Fruit fly (Drosophila melanogaster) whole organism, embryonic: ENCODE results near the gene CG18788.
A peak's percentile ranks its signal among the peaks of the same experiment; 100 is the strongest.

Experiments
- Abd-B ChIP-seq: fragments of 200-800 bp; sonication (Bioruptor generic); optimal IDR thresholded peaks from 2 replicates; lab custom pipeline; 2018; ENCODE audit warnings: missing biosample characterization, mild to moderate bottlenecking, missing genetic modification characterization, moderate library complexity
- Blimp-1 ChIP-seq: fragments of 200-800 bp; sonication (Bioruptor generic); optimal IDR thresholded peaks from 3 replicates; lab custom pipeline; 2018; ENCODE audit warnings: missing biosample characterization, missing genetic modification characterization, mild to moderate bottlenecking, moderate library complexity, missing genetic modification reagents
- CG10543 ChIP-seq: fragments of 200-800 bp; sonication (Bioruptor generic); optimal IDR thresholded peaks from 3 replicates; lab custom pipeline; 2017; ENCODE audit warnings: missing biosample characterization, mild to moderate bottlenecking, missing genetic modification characterization, moderate library complexity
- CG12769 ChIP-seq: fragments of 200-800 bp; sonication (Bioruptor generic); optimal IDR thresholded peaks from 2 replicates; lab custom pipeline; 2019; ENCODE audit warnings: missing biosample characterization, mild to moderate bottlenecking, missing genetic modification characterization, moderate library complexity
- CG15269 ChIP-seq: fragments of 200-800 bp; sonication (Bioruptor generic); optimal IDR thresholded peaks from 2 replicates; lab custom pipeline; 2018; ENCODE audit warnings: missing biosample characterization, mild to moderate bottlenecking, missing genetic modification characterization, moderate library complexity
- CG15601 ChIP-seq: fragments of 200-800 bp; sonication (Bioruptor generic); optimal IDR thresholded peaks from 3 replicates; lab custom pipeline; 2019; ENCODE audit warnings: missing biosample characterization, mild to moderate bottlenecking, missing genetic modification characterization, moderate library complexity
- CG17361 ChIP-seq: fragments of 200-800 bp; sonication (Bioruptor generic); IDR thresholded peaks from 3 replicates; pipeline ENCODE4 v1.3.6; 2022; ENCODE audit warnings: missing biosample characterization, missing genetic modification characterization
- CG1832 ChIP-seq: fragments of 200-800 bp; sonication (Bioruptor generic); optimal IDR thresholded peaks from 2 replicates; lab custom pipeline; 2017; ENCODE audit warnings: missing biosample characterization, mild to moderate bottlenecking, missing genetic modification characterization, inconsistent platforms
- CG18476 ChIP-seq: fragments of 200-800 bp; sonication (Bioruptor generic); optimal IDR thresholded peaks from 2 replicates; lab custom pipeline; 2016; ENCODE audit warnings: missing biosample characterization, mild to moderate bottlenecking, missing genetic modification characterization
- CG18599 ChIP-seq: fragments of 200-800 bp; sonication (Bioruptor generic); optimal IDR thresholded peaks from 3 replicates; lab custom pipeline; 2017; ENCODE audit warnings: missing biosample characterization, missing genetic modification characterization, mild to moderate bottlenecking, moderate library complexity, missing genetic modification reagents
- CG3407 ChIP-seq: fragments of 200-800 bp; sonication (Bioruptor generic); optimal IDR thresholded peaks from 2 replicates; lab custom pipeline; 2018; ENCODE audit warnings: missing biosample characterization, mild to moderate bottlenecking, missing genetic modification characterization
- CG34376 ChIP-seq: fragments of 200-800 bp; sonication (Bioruptor generic); optimal IDR thresholded peaks from 2 replicates; lab custom pipeline; 2018; ENCODE audit warnings: missing biosample characterization, mild to moderate bottlenecking, missing genetic modification characterization
- CG5180 ChIP-seq: fragments of 200-800 bp; sonication (Bioruptor generic); optimal IDR thresholded peaks from 3 replicates; lab custom pipeline; 2017; ENCODE audit warnings: missing biosample characterization, missing genetic modification characterization, mild to moderate bottlenecking, moderate library complexity, missing genetic modification reagents
- CG7987 ChIP-seq: fragments of 200-800 bp; sonication (Bioruptor generic); optimal IDR thresholded peaks from 2 replicates; lab custom pipeline; 2018; ENCODE audit warnings: missing biosample characterization, mild to moderate bottlenecking, missing genetic modification characterization, moderate library complexity
- CG8359 ChIP-seq: fragments of 200-800 bp; sonication (Bioruptor generic); optimal IDR thresholded peaks from 2 replicates; lab custom pipeline; 2017; ENCODE audit warnings: missing biosample characterization, mild to moderate bottlenecking, missing genetic modification characterization, borderline replicate concordance
- CG8478 ChIP-seq: fragments of >200 bp; optimal IDR thresholded peaks from 2 replicates; lab custom pipeline; 2018
- CG9817 ChIP-seq: fragments of 200-800 bp; sonication (Bioruptor generic); optimal IDR thresholded peaks from 2 replicates; lab custom pipeline; 2018; ENCODE audit warnings: missing biosample characterization, mild to moderate bottlenecking, missing genetic modification characterization, moderate library complexity
- CrebB ChIP-seq: fragments of 200-800 bp; sonication (Bioruptor generic); optimal IDR thresholded peaks from 3 replicates; lab custom pipeline; 2018; ENCODE audit warnings: missing biosample characterization, mild to moderate bottlenecking, missing genetic modification characterization
- Deaf1 ChIP-seq: fragments of 200-800 bp; optimal IDR thresholded peaks from 3 replicates; lab custom pipeline; 2019; ENCODE audit warnings: missing biosample characterization, mild to moderate bottlenecking, missing genetic modification characterization, moderate library complexity
- Fer1 ChIP-seq: fragments of 200-800 bp; sonication (Bioruptor generic); optimal IDR thresholded peaks from 2 replicates; lab custom pipeline; 2017; ENCODE audit warnings: missing biosample characterization, mild to moderate bottlenecking, missing genetic modification characterization
- HLH3B ChIP-seq: fragments of 200-800 bp; sonication (Bioruptor generic); IDR thresholded peaks from 2 replicates; pipeline ENCODE4 v1.3.6; 2022; ENCODE audit warnings: missing biosample characterization, missing genetic modification characterization
- HLHmδ ChIP-seq: fragments of 200-800 bp; sonication (Bioruptor generic); optimal IDR thresholded peaks from 2 replicates; lab custom pipeline; 2018; ENCODE audit warnings: missing biosample characterization, mild to moderate bottlenecking, missing genetic modification characterization, moderate library complexity
- HmgZ ChIP-seq: fragments of 200-800 bp; sonication (Bioruptor generic); optimal IDR thresholded peaks from 2 replicates; lab custom pipeline; 2018; ENCODE audit warnings: missing biosample characterization, mild to moderate bottlenecking, missing genetic modification characterization
- Hmr ChIP-seq: fragments of 200-800 bp; sonication (Bioruptor generic); optimal IDR thresholded peaks from 3 replicates; lab custom pipeline; 2017; ENCODE audit warnings: mild to moderate bottlenecking, missing biosample characterization, missing genetic modification reagents, missing genetic modification characterization
- Hr3 ChIP-seq: fragments of 200-800 bp; sonication (Bioruptor generic); optimal IDR thresholded peaks from 3 replicates; lab custom pipeline; 2016; ENCODE audit warnings: missing biosample characterization, missing genetic modification characterization
- Hr78 ChIP-seq, 2 experiments: fragments of 200-800 bp in 1 of 2; fragments of >200 bp in 1 of 2; sonication (Bioruptor generic) in 1 of 2; optimal IDR thresholded peaks; 2 replicates each; lab custom pipeline; 2017 to 2019; ENCODE audit warnings: missing biosample characterization in 2 of 2, missing genetic modification characterization in 2 of 2, mild to moderate bottlenecking in 1 of 2, moderate library complexity in 1 of 2
- Lhr ChIP-seq: fragments of 200-800 bp; sonication (Bioruptor generic); optimal IDR thresholded peaks from 3 replicates; lab custom pipeline; 2017; ENCODE audit warnings: mild to moderate bottlenecking, missing biosample characterization, missing genetic modification reagents, missing genetic modification characterization
- MBD-R2 ChIP-seq: fragments of 200-800 bp; sonication (Bioruptor generic); IDR thresholded peaks from 2 replicates; pipeline ENCODE4 v1.3.6; 2022; ENCODE audit warnings: missing biosample characterization, missing genetic modification characterization
- Med ChIP-seq: fragments of 200-800 bp; sonication (Bioruptor generic); peaks from one replicate; lab custom pipeline; 2016; ENCODE audit warnings: missing biosample characterization, missing genetic modification characterization, mild to moderate bottlenecking, inconsistent platforms, moderate library complexity
- Nf-YB ChIP-seq: fragments of 200-800 bp; sonication (Bioruptor generic); optimal IDR thresholded peaks from 3 replicates; lab custom pipeline; 2019; ENCODE audit warnings: missing biosample characterization, mild to moderate bottlenecking, missing genetic modification characterization, moderate library complexity
- Nf-YC ChIP-seq: fragments of 200-800 bp; optimal IDR thresholded peaks from 3 replicates; lab custom pipeline; 2019; ENCODE audit warnings: missing biosample characterization, mild to moderate bottlenecking, missing genetic modification characterization, moderate library complexity
- NfI ChIP-seq: fragments of 200-800 bp; sonication (Bioruptor generic); optimal IDR thresholded peaks from 3 replicates; lab custom pipeline; 2018; ENCODE audit warnings: missing biosample characterization, mild to moderate bottlenecking, missing genetic modification characterization, moderate library complexity
- TFAM ChIP-seq: fragments of 200-800 bp; sonication (Bioruptor generic); optimal IDR thresholded peaks from 2 replicates; lab custom pipeline; 2017; ENCODE audit warnings: missing biosample characterization, missing genetic modification characterization, inconsistent platforms
- Vsx1 ChIP-seq: fragments of 200-800 bp; sonication (Bioruptor generic); optimal IDR thresholded peaks from 2 replicates; lab custom pipeline; 2017; ENCODE audit warnings: missing biosample characterization, mild to moderate bottlenecking, missing genetic modification characterization, missing genetic modification reagents
- ci ChIP-seq: fragments of 200-800 bp; sonication (Bioruptor generic); IDR thresholded peaks from 3 replicates; pipeline ENCODE4 v1.3.6; 2022; ENCODE audit warnings: missing biosample characterization, missing genetic modification characterization
- cwo ChIP-seq: fragments of 200-800 bp; sonication (Bioruptor generic); optimal IDR thresholded peaks from 3 replicates; lab custom pipeline; 2017; ENCODE audit warnings: missing biosample characterization, missing genetic modification characterization, mild to moderate bottlenecking, moderate library complexity, missing genetic modification reagents
- gsb-n ChIP-seq: fragments of 200-800 bp; sonication (Bioruptor generic); optimal IDR thresholded peaks from 3 replicates; lab custom pipeline; 2018; ENCODE audit warnings: missing biosample characterization, mild to moderate bottlenecking, missing genetic modification characterization
- lmd ChIP-seq: fragments of 200-800 bp; sonication (Bioruptor generic); IDR thresholded peaks from 2 replicates; pipeline ENCODE4 v1.3.6; 2022; ENCODE audit warnings: missing biosample characterization, missing genetic modification characterization
- mirr ChIP-seq: fragments of 200-800 bp; sonication (Bioruptor generic); optimal IDR thresholded peaks from 3 replicates; lab custom pipeline; 2018; ENCODE audit warnings: missing biosample characterization, mild to moderate bottlenecking, missing genetic modification characterization
- org-1 ChIP-seq: fragments of 200-800 bp; sonication (Bioruptor generic); optimal IDR thresholded peaks from 2 replicates; lab custom pipeline; 2017; ENCODE audit warnings: missing biosample characterization, missing genetic modification characterization
- pb ChIP-seq: fragments of 200-800 bp; sonication (Bioruptor generic); optimal IDR thresholded peaks from 3 replicates; lab custom pipeline; 2016; ENCODE audit warnings: missing biosample characterization, missing genetic modification characterization
- rib ChIP-seq: fragments of 200-800 bp; sonication (Bioruptor generic); IDR thresholded peaks from 2 replicates; pipeline ENCODE4 v1.3.6; 2022; ENCODE audit warnings: missing biosample characterization, missing genetic modification characterization
- run ChIP-seq: fragments of 200-800 bp; sonication (Bioruptor generic); optimal IDR thresholded peaks from 3 replicates; lab custom pipeline; 2018; ENCODE audit warnings: missing biosample characterization, mild to moderate bottlenecking, missing genetic modification characterization
- sd ChIP-seq: fragments of 200-800 bp; sonication (Bioruptor generic); optimal IDR thresholded peaks from 3 replicates; lab custom pipeline; 2018; ENCODE audit warnings: missing biosample characterization, mild to moderate bottlenecking, missing genetic modification characterization, moderate library complexity
- sqz ChIP-seq: fragments of 200-800 bp; sonication (Bioruptor generic); optimal IDR thresholded peaks from 3 replicates; lab custom pipeline; 2018; ENCODE audit warnings: missing biosample characterization, mild to moderate bottlenecking, missing genetic modification characterization
- stc ChIP-seq: fragments of 200-800 bp; sonication (Bioruptor generic); IDR thresholded peaks from 2 replicates; pipeline ENCODE4 v1.3.6; 2022; ENCODE audit warnings: missing biosample characterization, missing genetic modification characterization
- sug ChIP-seq: fragments of 200-800 bp; optimal IDR thresholded peaks from 2 replicates; lab custom pipeline; 2019; ENCODE audit warnings: missing biosample characterization, mild to moderate bottlenecking, missing genetic modification characterization, moderate library complexity

The CG18788 gene

dm6 chr2L:12005436-12006396, 28.3 kb upstream of the CG18788 start (continued):
- TF ChIP-seq rib (GFP tag; lab: Robert Waterston, UW), result no peak
- TF ChIP-seq stc, result no peak
- TF ChIP-seq CG18476 (GFP tag; lab: Kevin White, UChicago), result no peak
- peak; percentile 81 for TF ChIP-seq Abd-B (GFP tag; lab: Kevin White, UChicago)
- peak; percentile 93 for TF ChIP-seq sd (tag; lab: Kevin White, UChicago)
- TF ChIP-seq CG10543, result peak; percentile 98
- TF ChIP-seq ci (GFP tag; lab: Robert Waterston, UW), result no peak
- peak; percentile 40 for TF ChIP-seq CG18599
- TF ChIP-seq CG8359 (GFP tag; lab: Kevin White, UChicago), result peak; percentile 30
- peak; percentile 92 for TF ChIP-seq sqz (GFP tag; lab: Kevin White, UChicago)
- TF ChIP-seq CG5180, result peak; percentile 36
- TF ChIP-seq CG15601, result peak; percentile 21
- TF ChIP-seq pb, result no peak
- TF ChIP-seq HLHmδ (GFP tag; lab: Kevin White, UChicago), result peak; percentile 42
- peak; percentile 47 for TF ChIP-seq CG34376
- TF ChIP-seq CG1832, result peak; percentile 15
- TF ChIP-seq Blimp-1 (GFP tag; lab: Kevin White, UChicago), result peak; percentile 73
- peak; percentile 51 for TF ChIP-seq HmgZ (tag; lab: Kevin White, UChicago)
- no peak for TF ChIP-seq MBD-R2 (GFP tag; lab: Robert Waterston, UW)
- TF ChIP-seq NfI, result peak; percentile 87
- peak; percentile 10 for TF ChIP-seq Deaf1 (tag; lab: Kevin White, UChicago)
- peak; percentile 35 for TF ChIP-seq Fer1
- TF ChIP-seq lmd, result no peak
- TF ChIP-seq Hr3 (GFP tag; lab: Kevin White, UChicago), result peak; percentile 44
- no peak for TF ChIP-seq CG3407
- TF ChIP-seq TFAM (GFP tag; lab: Kevin White, UChicago), result no peak
- TF ChIP-seq cwo (GFP tag; lab: Kevin White, UChicago), result peak; percentile 84
- TF ChIP-seq Hr78 (GFP tag; optimal IDR thresholded peaks at IDR 0.05; lab: Kevin White, UChicago), result peak in 1 of 2 experiments; percentile 99
- peak; percentile 96 for TF ChIP-seq Nf-YC (tag; lab: Kevin White, UChicago)
- TF ChIP-seq CG17361 (GFP tag; lab: Robert Waterston, UW), result no peak
- TF ChIP-seq org-1 (GFP tag; lab: Kevin White, UChicago), result peak; percentile 28
- TF ChIP-seq sug, result peak; percentile 90
- TF ChIP-seq Nf-YB, result peak; percentile 95
- TF ChIP-seq Vsx1 (GFP tag; lab: Kevin White, UChicago), result peak; percentile 86
- TF ChIP-seq mirr (GFP tag; lab: Kevin White, UChicago), result peak; percentile 71
- peak; percentile 39 for TF ChIP-seq Hmr
- peak; percentile 3 for TF ChIP-seq CrebB (tag; lab: Kevin White, UChicago)
- TF ChIP-seq Lhr (GFP tag; lab: Kevin White, UChicago), result peak; percentile 28
- TF ChIP-seq run (tag; lab: Kevin White, UChicago), result peak; percentile 97
- peak; percentile 84 for TF ChIP-seq Med (GFP tag; lab: Kevin White, UChicago)
- TF ChIP-seq CG12769, result peak; percentile 100
- TF ChIP-seq CG8478 (lab: Kevin White, UChicago), result no peak
- TF ChIP-seq gsb-n (tag; lab: Kevin White, UChicago), result peak; percentile 82
- no peak for TF ChIP-seq CG9817 (tag; lab: Kevin White, UChicago)
- TF ChIP-seq CG15269 (tag; lab: Kevin White, UChicago), result peak; percentile 41
- TF ChIP-seq HLH3B (GFP tag; lab: Robert Waterston, UW), result no peak
- TF ChIP-seq CG7987 (GFP tag; lab: Kevin White, UChicago), result peak; percentile 71
